Worm (Caenorhabditis elegans) whole organism, late embryonic: ENCODE data around the gene rps-21.

Experiments used
- C08G9.2 ChIP-seq: sonication (generic microtip); optimal IDR thresholded peaks from 2 replicates; lab custom pipeline; 2016; ENCODE audit warnings: mild to moderate bottlenecking, missing genetic modification characterization, moderate library complexity, missing compliant biosample characterization
- K02D7.2 ChIP-seq: sonication (generic microtip); optimal IDR thresholded peaks from 2 replicates; lab custom pipeline; 2017; ENCODE audit warnings: mild to moderate bottlenecking, missing genetic modification characterization, missing compliant biosample characterization
- K09A11.1 ChIP-seq: sonication (generic microtip); optimal IDR thresholded peaks from 2 replicates; lab custom pipeline; 2017; ENCODE audit warnings: antibody characterized with exemption, mild to moderate bottlenecking, missing genetic modification characterization, missing compliant biosample characterization; ENCODE audit not compliant: insufficient read depth
- T23F11.4 ChIP-seq: fragments of 200-800 bp; sonication (Bioruptor generic); optimal IDR thresholded peaks from 2 replicates; lab custom pipeline; 2018; ENCODE audit warnings: mild to moderate bottlenecking, missing genetic modification characterization, missing compliant biosample characterization
- ahr-1 ChIP-seq: sonication (generic microtip); optimal IDR thresholded peaks from 2 replicates; lab custom pipeline; 2016; ENCODE audit warnings: missing genetic modification characterization, missing compliant biosample characterization
- ceh-18 ChIP-seq: sonication (generic microtip); optimal IDR thresholded peaks from 2 replicates; lab custom pipeline; 2016; ENCODE audit warnings: missing genetic modification characterization, missing compliant biosample characterization
- ceh-19 ChIP-seq: fragments of 200-800 bp; sonication (Bioruptor generic); optimal IDR thresholded peaks from 2 replicates; lab custom pipeline; 2018; ENCODE audit warnings: mild to moderate bottlenecking, missing genetic modification characterization, missing compliant biosample characterization
- ceh-30 ChIP-seq: fragments of 150-350 bp; optimal IDR thresholded peaks from 2 replicates; lab custom pipeline; 2014; ENCODE audit warnings: missing biosample characterization, missing genetic modification characterization
- ceh-34 ChIP-seq: sonication (generic microtip); optimal IDR thresholded peaks from 2 replicates; lab custom pipeline; 2016; ENCODE audit warnings: mild to moderate bottlenecking, missing genetic modification characterization, missing compliant biosample characterization
- ceh-45 ChIP-seq: fragments of 200-800 bp; sonication (Bioruptor generic); IDR thresholded peaks from 2 replicates; pipeline ENCODE4 v1.3.6; 2022; ENCODE audit warnings: missing genetic modification reagents, missing genetic modification characterization, missing compliant biosample characterization
- ceh-6 ChIP-seq: fragments of 200-800 bp; sonication (Bioruptor generic); optimal IDR thresholded peaks from 2 replicates; lab custom pipeline; 2018; ENCODE audit warnings: mild to moderate bottlenecking, missing genetic modification characterization, missing compliant biosample characterization
- ceh-9 ChIP-seq: sonication (generic microtip); optimal IDR thresholded peaks from 2 replicates; lab custom pipeline; 2016; ENCODE audit warnings: mild to moderate bottlenecking, missing genetic modification characterization, inconsistent platforms, missing compliant biosample characterization
- che-1 ChIP-seq: sonication (generic microtip); optimal IDR thresholded peaks from 2 replicates; lab custom pipeline; 2016; ENCODE audit warnings: mild to moderate bottlenecking, missing genetic modification characterization, missing compliant biosample characterization
- elt-4 ChIP-seq: sonication (generic microtip); optimal IDR thresholded peaks from 2 replicates; lab custom pipeline; 2016; ENCODE audit warnings: missing genetic modification characterization, missing compliant biosample characterization
- fkh-10 ChIP-seq: fragments of 150-350 bp; optimal IDR thresholded peaks from 2 replicates; lab custom pipeline; 2014; ENCODE audit warnings: missing biosample characterization, missing genetic modification reagents, missing genetic modification characterization
- gmeb-2 ChIP-seq: sonication (generic microtip); optimal IDR thresholded peaks from 2 replicates; lab custom pipeline; 2016; ENCODE audit warnings: missing genetic modification characterization, inconsistent platforms, missing compliant biosample characterization
- hlh-13 ChIP-seq: fragments of 200-800 bp; sonication (Bioruptor generic); optimal IDR thresholded peaks from 2 replicates; lab custom pipeline; 2018; ENCODE audit warnings: mild to moderate bottlenecking, missing genetic modification characterization, missing compliant biosample characterization
- hlh-15 ChIP-seq: sonication (generic microtip); optimal IDR thresholded peaks from 2 replicates; lab custom pipeline; 2016; ENCODE audit warnings: missing genetic modification characterization, missing compliant biosample characterization
- hlh-6 ChIP-seq: sonication (generic microtip); optimal IDR thresholded peaks from 2 replicates; lab custom pipeline; 2016; ENCODE audit warnings: missing genotype, missing genetic modification characterization, missing compliant biosample characterization
- lim-6 ChIP-seq: sonication (generic microtip); optimal IDR thresholded peaks from 2 replicates; lab custom pipeline; 2016; ENCODE audit warnings: missing genetic modification characterization, missing compliant biosample characterization
- madf-2 ChIP-seq: sonication (generic microtip); optimal IDR thresholded peaks from 2 replicates; lab custom pipeline; 2017; ENCODE audit warnings: missing genetic modification characterization, missing compliant biosample characterization
- nfya-1 ChIP-seq: sonication (generic microtip); optimal IDR thresholded peaks from 2 replicates; lab custom pipeline; 2017; ENCODE audit warnings: missing genetic modification characterization, mild to moderate bottlenecking, missing compliant biosample characterization, antibody characterized with exemption, moderate library complexity
- nhr-11 ChIP-seq: fragments of 150-350 bp; optimal IDR thresholded peaks from 2 replicates; lab custom pipeline; 2014; ENCODE audit warnings: missing biosample characterization, missing genetic modification characterization
- pag-3 ChIP-seq: sonication (generic microtip); optimal IDR thresholded peaks from 2 replicates; lab custom pipeline; 2016; ENCODE audit warnings: missing compliant biosample characterization, missing genetic modification characterization, borderline replicate concordance
- pha-2 ChIP-seq: sonication (generic microtip); optimal IDR thresholded peaks from 2 replicates; lab custom pipeline; 2017; ENCODE audit warnings: mild to moderate bottlenecking, missing genetic modification characterization, missing compliant biosample characterization
- pha-4 ChIP-seq: fragments of 150-350 bp; optimal IDR thresholded peaks from 2 replicates; lab custom pipeline; 2018; ENCODE audit warnings: missing biosample characterization, missing genetic modification reagents, missing genetic modification characterization
- pros-1 ChIP-seq: fragments of 150-350 bp; optimal IDR thresholded peaks from 2 replicates; lab custom pipeline; 2014; ENCODE audit warnings: missing biosample characterization, missing genetic modification reagents, missing genetic modification characterization
- sdc-2 ChIP-seq: sonication (generic microtip); optimal IDR thresholded peaks from 2 replicates; lab custom pipeline; 2016; ENCODE audit warnings: missing genotype, missing genetic modification characterization, missing compliant biosample characterization
- sox-2 ChIP-seq: fragments of 200-800 bp; sonication (Bioruptor generic); IDR thresholded peaks from 2 replicates; pipeline ENCODE4 v1.3.6; 2022; ENCODE audit warnings: missing genetic modification reagents, missing genetic modification characterization, missing compliant biosample characterization
- syd-9 ChIP-seq: sonication (generic microtip); optimal IDR thresholded peaks from 2 replicates; lab custom pipeline; 2016; ENCODE audit warnings: mild to moderate bottlenecking, missing genetic modification characterization, moderate library complexity, missing compliant biosample characterization
- tbx-2 ChIP-seq: sonication (generic microtip); optimal IDR thresholded peaks from 2 replicates; lab custom pipeline; 2016; ENCODE audit warnings: missing genetic modification characterization, missing compliant biosample characterization
- ttx-3 ChIP-seq: sonication (generic microtip); optimal IDR thresholded peaks from 2 replicates; lab custom pipeline; 2016; ENCODE audit warnings: missing genetic modification reagents, missing genetic modification characterization, missing compliant biosample characterization
- unc-3 ChIP-seq, 2 experiments: fragments of 200-800 bp in 1 of 2; sonication (Bioruptor generic) in 1 of 2; sonication (generic microtip) in 1 of 2; conservative IDR thresholded peaks in 1 of 2; optimal IDR thresholded peaks in 1 of 2; 2 replicates each; pipeline versions ENCODE4 v1.3.6 to Lab custom; 2016 to 2022; ENCODE audit warnings: missing compliant biosample characterization in 2 of 2, missing genetic modification characterization in 2 of 2, missing genetic modification reagents in 1 of 2
- unc-42 ChIP-seq: sonication (generic microtip); optimal IDR thresholded peaks from 2 replicates; lab custom pipeline; 2016; ENCODE audit warnings: missing genotype, missing genetic modification characterization, missing compliant biosample characterization
- unc-86 ChIP-seq: sonication (generic microtip); optimal IDR thresholded peaks from 2 replicates; lab custom pipeline; 2016; ENCODE audit warnings: missing genetic modification characterization, missing compliant biosample characterization
- ztf-16 ChIP-seq: sonication (generic microtip); optimal IDR thresholded peaks from 2 replicates; lab custom pipeline; 2017; ENCODE audit warnings: missing genetic modification characterization, missing compliant biosample characterization

rps-21 gene

ce11 chrIII:7234148-7234547 lies 44.7 kb upstream of the rps-21 start, which contains the start of gene ndus-8:
TSS of gene ndus-8 (minus strand) at chrIII:7234202.
- TF ChIP-seq nfya-1 (tag; lab: Kevin White, UChicago) (peak; percentile 24), K02D7.2 (tag; lab: Kevin White, UChicago) (no peak)

ce11 chrIII:7232782-7233181 lies 43.4 kb upstream of the rps-21 start, which contains the start of gene adr-2:
TSS of gene adr-2 (minus strand) at chrIII:7232882.
- TF ChIP-seq syd-9 (tag; lab: Kevin White, UChicago) (no peak), fkh-10 (no peak), gmeb-2 (tag; lab: Kevin White, UChicago) (no peak), hlh-6 (tag; lab: Kevin White, UChicago) (no peak), elt-4 (tag; lab: Kevin White, UChicago) (no peak), sdc-2 (no peak), ceh-19 (GFP tag; lab: Kevin White, UChicago) (no peak), unc-86 (tag; lab: Kevin White, UChicago) (no peak), ceh-30 (tag; lab: Kevin White, UChicago) (no peak), pha-2 (tag; lab: Kevin White, UChicago) (no peak), pha-4 (tag; lab: Kevin White, UChicago) (no peak), ceh-18 (tag; lab: Kevin White, UChicago) (no peak)

- TF ChIP-seq madf-2 (tag; lab: Kevin White, UChicago): no peak
- no peak for TF ChIP-seq ahr-1 (tag; lab: Kevin White, UChicago)
- no peak for TF ChIP-seq lim-6 (tag; lab: Kevin White, UChicago)
- TF ChIP-seq ceh-34 (tag; lab: Kevin White, UChicago): no peak
- TF ChIP-seq K09A11.1 (tag; lab: Kevin White, UChicago): no peak
- no peak for TF ChIP-seq elt-4 (tag; lab: Kevin White, UChicago)
- no peak for TF ChIP-seq fkh-10
- TF ChIP-seq pha-4 (tag; lab: Kevin White, UChicago): no peak
- no peak for TF ChIP-seq hlh-13 (GFP tag; lab: Kevin White, UChicago)
- TF ChIP-seq C08G9.2: no peak
- TF ChIP-seq ceh-6 (GFP tag; lab: Kevin White, UChicago): no peak
- TF ChIP-seq T23F11.4 (GFP tag; lab: Kevin White, UChicago): no peak
Measured at ce11 chrIII:7230841-7231240, 41.4 kb upstream of the rps-21 start, which contains the start of gene R151.10. TSS of gene R151.10 (minus strand) at chrIII:7230941.

ce11 chrIII:7229687-7230086 lies 40.3 kb upstream of the rps-21 start, which contains the start of gene R151.8:
TSS of gene R151.8 (minus strand) at chrIII:7229787.
- no peak for TF ChIP-seq fkh-10
- no peak for TF ChIP-seq che-1 (tag; lab: Kevin White, UChicago)
- TF ChIP-seq ceh-19 (GFP tag; lab: Kevin White, UChicago): no peak
- TF ChIP-seq nhr-11 (tag; lab: Kevin White, UChicago): no peak
- no peak for TF ChIP-seq ceh-18 (tag; lab: Kevin White, UChicago)
- TF ChIP-seq tbx-2 (tag; lab: Kevin White, UChicago): no peak
- no peak for TF ChIP-seq gmeb-2 (tag; lab: Kevin White, UChicago)
- no peak for TF ChIP-seq ceh-9 (tag; lab: Kevin White, UChicago)
- no peak for TF ChIP-seq sox-2 (GFP tag; lab: Robert Waterston, UW)
- no peak for TF ChIP-seq hlh-15 (tag; lab: Kevin White, UChicago)
- TF ChIP-seq elt-4 (tag; lab: Kevin White, UChicago): no peak
- TF ChIP-seq ceh-45 (GFP tag; lab: Robert Waterston, UW): no peak
- TF ChIP-seq pag-3: no peak
- TF ChIP-seq ttx-3 (tag; lab: Kevin White, UChicago): no peak
- TF ChIP-seq, all 69 proteins: peak for 0

DNA sequence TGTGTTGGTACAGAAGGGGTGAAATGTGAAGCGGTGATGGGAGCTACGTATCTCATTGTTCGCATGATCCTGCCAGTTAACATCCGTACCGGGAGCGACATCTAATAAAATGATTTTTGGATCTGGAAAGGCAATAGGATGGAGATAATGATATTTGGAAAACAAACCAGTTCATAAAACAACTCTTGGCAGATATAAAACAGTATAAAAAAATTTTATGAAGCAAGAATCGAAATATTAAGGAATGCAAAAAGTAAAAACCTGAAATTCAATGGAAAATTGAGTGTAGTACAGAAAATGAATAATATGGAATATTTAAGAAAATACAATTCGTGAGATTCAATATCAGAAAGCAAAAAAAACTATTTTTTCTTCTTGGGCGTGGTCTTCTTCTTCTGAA lies 37.2 kb upstream of the rps-21 start, which contains the start of gene hsp-75:
TSS of gene hsp-75 (minus strand) at position 101 of the 400 bp plus-strand sequence.
- TF ChIP-seq pros-1 (tag; lab: Kevin White, UChicago): no peak
- TF ChIP-seq ztf-16 (tag; lab: Kevin White, UChicago): no peak
- TF ChIP-seq T23F11.4 (GFP tag; lab: Kevin White, UChicago): no peak
- TF ChIP-seq ceh-6 (GFP tag; lab: Kevin White, UChicago): no peak
- no peak for TF ChIP-seq unc-42
- no peak for TF ChIP-seq ceh-45 (GFP tag; lab: Robert Waterston, UW)
- no peak for TF ChIP-seq unc-3 (GFP tag; conservative IDR thresholded peaks at IDR 0.05; lab: Robert Waterston, UW)
- TF ChIP-seq unc-3 (tag; optimal IDR thresholded peaks at IDR 0.05; lab: Kevin White, UChicago): no peak
- no peak for TF ChIP-seq hlh-13 (GFP tag; lab: Kevin White, UChicago)
- TF ChIP-seq, all 69 proteins: peak for 0
